Worm (Caenorhabditis elegans) whole organism, early embryonic: ENCODE results near the gene oac-53.

ENCODE experiments used
- B0310.2 ChIP-seq: sonication (generic microtip); optimal IDR thresholded peaks from 2 replicates; lab custom pipeline; 2016; ENCODE audit warnings: mild to moderate bottlenecking, missing genetic modification characterization, missing compliant biosample characterization
- aly-1 ChIP-seq: sonication (generic microtip); optimal IDR thresholded peaks from 2 replicates; lab custom pipeline; 2016; ENCODE audit warnings: missing genetic modification characterization, missing compliant biosample characterization
- ama-1 ChIP-seq: fragments of 150-350 bp; optimal IDR thresholded peaks from 2 replicates; lab custom pipeline; 2014
- ceh-13 ChIP-seq: fragments of 200-800 bp; sonication (Bioruptor generic); optimal IDR thresholded peaks from 2 replicates; lab custom pipeline; 2018; ENCODE audit warnings: mild to moderate bottlenecking, missing genetic modification characterization, missing compliant biosample characterization
- ets-7 ChIP-seq: sonication (generic microtip); optimal IDR thresholded peaks from 2 replicates; lab custom pipeline; 2016; ENCODE audit warnings: missing genotype, missing genetic modification characterization, missing compliant biosample characterization
- flt-1 ChIP-seq: fragments of 200-800 bp; sonication (Bioruptor generic); IDR thresholded peaks from 2 replicates; pipeline ENCODE4 v1.3.6; 2022; ENCODE audit warnings: missing genetic modification characterization, missing compliant biosample characterization
- hmg-4 ChIP-seq: fragments of 200-800 bp; sonication (Bioruptor generic); optimal IDR thresholded peaks from 2 replicates; lab custom pipeline; 2018; ENCODE audit warnings: mild to moderate bottlenecking, missing genetic modification characterization, missing compliant biosample characterization
- scrt-1 ChIP-seq: fragments of 200-800 bp; sonication (Bioruptor generic); IDR thresholded peaks from 2 replicates; pipeline ENCODE4 v1.3.6; 2022; ENCODE audit warnings: missing genetic modification characterization, missing compliant biosample characterization
- sea-1 ChIP-seq: fragments of 200-800 bp; sonication (Bioruptor generic); conservative IDR thresholded peaks from 2 replicates; pipeline ENCODE4 v1.3.6; 2022; ENCODE audit warnings: missing genetic modification characterization, missing compliant biosample characterization
- tbx-11 ChIP-seq: fragments of 200-800 bp; sonication (Bioruptor generic); IDR thresholded peaks from 2 replicates; pipeline ENCODE4 v1.3.6; 2022; ENCODE audit warnings: missing genetic modification characterization, missing compliant biosample characterization
- tbx-37 ChIP-seq: fragments of 200-800 bp; sonication (Bioruptor generic); conservative IDR thresholded peaks from 2 replicates; pipeline ENCODE4 v1.3.6; 2022; ENCODE audit warnings: missing genetic modification reagents, missing genetic modification characterization, missing compliant biosample characterization

DNA sequence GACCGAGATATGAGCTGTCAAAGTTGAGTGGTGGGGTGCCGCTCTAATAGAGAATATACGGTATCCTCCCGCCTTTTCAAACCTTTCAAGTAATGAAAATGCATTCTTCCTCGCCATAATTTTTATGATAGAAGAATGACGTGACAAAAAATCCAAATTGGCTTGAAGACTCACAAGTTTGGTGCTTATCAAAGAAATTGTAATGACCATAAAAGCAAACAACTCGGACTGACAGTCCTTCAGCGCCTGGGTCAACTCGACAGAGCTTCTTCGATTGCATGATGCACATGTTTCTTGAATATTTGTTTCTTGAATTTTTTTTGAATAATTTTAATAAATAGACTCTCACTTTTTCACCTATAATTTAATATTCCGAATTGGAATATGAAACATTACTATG lies 22.3 kb downstream of the oac-53 start:
- no peak for TF ChIP-seq tbx-37
- no peak for TF ChIP-seq ets-7
- no peak for TF ChIP-seq flt-1
- TF ChIP-seq B0310.2 (tag; lab: Kevin White, UChicago) = no peak
- no peak for TF ChIP-seq aly-1 (tag; lab: Kevin White, UChicago)
- no peak for TF ChIP-seq ama-1 (lab: Kevin White, UChicago)
- TF ChIP-seq tbx-11 (GFP tag; lab: Robert Waterston, UW) = no peak
- TF ChIP-seq scrt-1 (GFP tag; lab: Robert Waterston, UW) = no peak
- TF ChIP-seq ceh-13 (GFP tag; lab: Kevin White, UChicago) = no peak
- TF ChIP-seq hmg-4 = no peak
- TF ChIP-seq sea-1 (GFP tag; lab: Robert Waterston, UW) = no peak
